Fruit fly (Drosophila melanogaster): ENCODE results near the gene CG3330.

Gene CG3330

dm6 chr3R:27281022-27281810 lies 49.5 kb downstream of the CG3330 start (continued):
- TF ChIP-seq H2.0 (GFP tag; IDR thresholded peaks at IDR 0.05) (peak; percentile 97), unpg (GFP tag; optimal IDR thresholded peaks at IDR 0.05) (peak; percentile 96), Mad (GFP tag; optimal IDR thresholded peaks at IDR 0.05) (peak; percentile 95), Kr (GFP tag; optimal IDR thresholded peaks at IDR 0.05) (no peak), CG9932 (GFP tag; IDR thresholded peaks at IDR 0.05) (peak; percentile 97), CG5180 (GFP tag; optimal IDR thresholded peaks at IDR 0.05) (peak; percentile 71), CG9609 (GFP tag; optimal IDR thresholded peaks at IDR 0.05) (peak; percentile 97), cad (GFP tag; optimal IDR thresholded peaks at IDR 0.05) (no peak), CG8359 (GFP tag; optimal IDR thresholded peaks at IDR 0.05; ENCODE audit: borderline replicate concordance) (peak; percentile 73), CG8765 (GFP tag; IDR thresholded peaks at IDR 0.05) (peak; percentile 92), Stat92E (GFP tag; optimal IDR thresholded peaks at IDR 0.05) (peak in 1 of 3 experiments; percentile 63), Sox102F (GFP tag; optimal IDR thresholded peaks at IDR 0.05) (peak; percentile 97), fru (optimal IDR thresholded peaks at IDR 0.05) (peak; percentile 59), twi (tag; optimal IDR thresholded peaks at IDR 0.05) (peak; percentile 67), Hr51 (GFP tag; optimal IDR thresholded peaks at IDR 0.05) (peak; percentile 92 to 95), bbx (GFP tag; IDR thresholded peaks at IDR 0.05; ENCODE audit: partially characterized antibody) (peak; percentile 60), CG31224 (GFP tag; IDR thresholded peaks at IDR 0.05) (peak; percentile 93), Camta (GFP tag; optimal IDR thresholded peaks at IDR 0.05) (peak; percentile 87), danr (GFP tag; IDR thresholded peaks at IDR 0.05) (peak; percentile 95), Ravus (GFP tag; IDR thresholded peaks at IDR 0.05) (peak; percentile 92), CG2678 (tag; optimal IDR thresholded peaks at IDR 0.05) (peak; percentile 96), CG11695 (GFP tag; IDR thresholded peaks at IDR 0.05) (peak; percentile 97), amos (GFP tag; IDR thresholded peaks at IDR 0.05; ENCODE audit: partially characterized antibody) (peak; percentile 56; the same call in 1 of the 2 replicates), fd64A (GFP tag; optimal IDR thresholded peaks at IDR 0.05) (peak; percentile 92), CG6254 (GFP tag; optimal IDR thresholded peaks at IDR 0.05) (peak; percentile 91), gsb (GFP tag; IDR thresholded peaks at IDR 0.05) (peak; percentile 95), CG10274 (GFP tag; optimal IDR thresholded peaks at IDR 0.05) (peak; percentile 87), CG16863 (GFP tag; optimal IDR thresholded peaks at IDR 0.05) (peak; percentile 94), D19A (tag; optimal IDR thresholded peaks at IDR 0.05) (peak; percentile 87), CG1647 (GFP tag; optimal IDR thresholded peaks at IDR 0.05) (peak; percentile 93), fd3F (GFP tag; optimal IDR thresholded peaks at IDR 0.05) (peak; percentile 95), Lhr (GFP tag; optimal IDR thresholded peaks at IDR 0.05) (peak; percentile 66), ro (GFP tag; IDR thresholded peaks at IDR 0.05) (peak; percentile 88), sim (GFP tag; IDR thresholded peaks at IDR 0.05) (peak; percentile 91), CkIIα-i1 (GFP tag; IDR thresholded peaks at IDR 0.05) (peak; percentile 87), ewg (GFP tag; optimal IDR thresholded peaks at IDR 0.05) (peak; percentile 92), pros (GFP tag; optimal IDR thresholded peaks at IDR 0.05) (peak; percentile 96), gcm2 (GFP tag; optimal IDR thresholded peaks at IDR 0.05) (peak; percentile 89), CG10209 (GFP tag; optimal IDR thresholded peaks at IDR 0.05) (peak; percentile 96), Asciz (GFP tag; optimal IDR thresholded peaks at IDR 0.05) (peak; percentile 92), odd (GFP tag; optimal IDR thresholded peaks at IDR 0.05) (peak; percentile 93), CG6683 (GFP tag; optimal IDR thresholded peaks at IDR 0.05) (peak; percentile 91), CG17361 (GFP tag; IDR thresholded peaks at IDR 0.05) (peak; percentile 94), E2f1 (GFP tag; IDR thresholded peaks at IDR 0.05) (peak; percentile 96), CG10543 (GFP tag; optimal IDR thresholded peaks at IDR 0.05) (peak; percentile 90), CG15073 (GFP tag; optimal IDR thresholded peaks at IDR 0.05) (peak; percentile 77), sqz (GFP tag; optimal IDR thresholded peaks at IDR 0.05) (peak; percentile 75), HLH4C (GFP tag; IDR thresholded peaks at IDR 0.05; ENCODE audit: partially characterized antibody) (peak; percentile 62; the same call in 2 of the 3 replicates)

All from whole organism, embryonic.